Worm (Caenorhabditis elegans) whole organism, midembryonic: ENCODE measurements around the gene sam-10.

ENCODE experiments used
- cog-1 ChIP-seq: sonication (generic microtip); optimal IDR thresholded peaks from 2 replicates; lab custom pipeline; 2016; ENCODE audit warnings: missing genetic modification characterization, missing compliant biosample characterization
- flt-1 ChIP-seq: fragments of 200-800 bp; sonication (Bioruptor generic); IDR thresholded peaks from 2 replicates; pipeline ENCODE4 v1.3.6; 2022; ENCODE audit warnings: missing genetic modification characterization, missing compliant biosample characterization
- ztf-29 ChIP-seq: fragments of 200-800 bp; sonication (Bioruptor generic); IDR thresholded peaks from 2 replicates; pipeline ENCODE4 v1.3.6; 2022; ENCODE audit warnings: missing genetic modification reagents, missing genetic modification characterization, missing compliant biosample characterization

ce11 chrII:13282566-13282965 lies 47.8 kb downstream of the sam-10 start:
- TF ChIP-seq ztf-29 (GFP tag; lab: Robert Waterston, UW) (no peak), flt-1 (GFP tag; lab: Robert Waterston, UW) (no peak), cog-1 (tag; lab: Kevin White, UChicago) (no peak)
